Worm (Caenorhabditis elegans): ENCODE data around the gene R01E6.7.

The R01E6.7 gene

ce11 chrX:13527347-13528092 is 42.2 kb downstream of the R01E6.7 start, which contains the start of gene pab-2 (continued):
- TF ChIP-seq D1046.2 (GFP tag; IDR thresholded peaks at IDR 0.05) (0 out of 2 replicates have a peak, but pooled peaks have one; percentile 54), pqm-1 (tag; optimal IDR thresholded peaks at IDR 0.05) (peak; percentile 29), gei-8 (GFP tag; optimal IDR thresholded peaks at IDR 0.05) (peak; percentile 71), egl-27 (tag; optimal IDR thresholded peaks at IDR 0.05) (no peak), mxl-3 (GFP tag; optimal IDR thresholded peaks at IDR 0.05) (peak; percentile 97), php-3 (GFP tag; IDR thresholded peaks at IDR 0.05) (peak; percentile 85), dmd-6 (GFP tag; IDR thresholded peaks at IDR 0.05) (peak; percentile 91), lin-39 (tag; optimal IDR thresholded peaks at IDR 0.05) (no peak), aly-2 (tag; optimal IDR thresholded peaks at IDR 0.05) (no peak), cey-2 (tag; optimal IDR thresholded peaks at IDR 0.05; ENCODE audit: borderline replicate concordance, insufficient read depth) (peak; percentile 16), Y75B8A.6 (GFP tag; IDR thresholded peaks at IDR 0.05) (no peak), fkh-10 (GFP tag; optimal IDR thresholded peaks at IDR 0.05) (peak; percentile 27), nhr-41 (GFP tag; IDR thresholded peaks at IDR 0.05) (peak; percentile 77; the same call in 1 of the 2 replicates), dve-1 (tag; optimal IDR thresholded peaks at IDR 0.05; ENCODE audit: insufficient read depth) (peak; percentile 92), zip-2 (tag; optimal IDR thresholded peaks at IDR 0.05) (peak; percentile 92), egl-43 (GFP tag; IDR thresholded peaks at IDR 0.05) (peak; percentile 76), spr-3 (GFP tag; optimal IDR thresholded peaks at IDR 0.05) (no peak), T26A8.4 (GFP tag; IDR thresholded peaks at IDR 0.05) (peak; percentile 61; the same call in 1 of the 2 replicates), hlh-30 (tag; optimal IDR thresholded peaks at IDR 0.05; ENCODE audit: insufficient read depth) (peak; percentile 93), F37D6.2 (tag; optimal IDR thresholded peaks at IDR 0.05) (peak; percentile 47), daf-16 (GFP tag; optimal IDR thresholded peaks at IDR 0.05) (peak in 1 of 2 experiments; percentile 39), daf-16 (tag; optimal IDR thresholded peaks at IDR 0.05) (peak; percentile 83), dmd-9 (GFP tag; IDR thresholded peaks at IDR 0.05) (no peak), ceh-28 (tag; optimal IDR thresholded peaks at IDR 0.05) (no peak), nhr-77 (tag; optimal IDR thresholded peaks at IDR 0.05) (peak; percentile 54), hmg-1.1 (GFP tag; IDR thresholded peaks at IDR 0.05) (peak; percentile 90), nhr-10 (tag; optimal IDR thresholded peaks at IDR 0.05) (peak; percentile 38), arid-1 (GFP tag; conservative IDR thresholded peaks at IDR 0.05) (0 out of 2 replicates have a peak, but pooled peaks have one; percentile 42), T20F7.1 (GFP tag; optimal IDR thresholded peaks at IDR 0.05) (peak; percentile 46), saeg-2 (GFP tag; IDR thresholded peaks at IDR 0.05) (peak; percentile 89), madf-5 (GFP tag; IDR thresholded peaks at IDR 0.05) (no peak), skn-1 (tag; optimal IDR thresholded peaks at IDR 0.05) (no peak), jun-1 (tag; optimal IDR thresholded peaks at IDR 0.05) (no peak), aha-1 (tag) (peak; percentile 99), nhr-11 (tag; optimal IDR thresholded peaks at IDR 0.05) (peak; percentile 79), unc-62 (GFP tag; optimal IDR thresholded peaks at IDR 0.05 in 1 of 2) (peak in 1 of 2 experiments; percentile 90), unc-62 (tag; optimal IDR thresholded peaks at IDR 0.05) (no peak), nhr-25 (tag; optimal IDR thresholded peaks at IDR 0.05; ENCODE audit: borderline replicate concordance, insufficient read depth) (peak; percentile 51), lim-7 (GFP tag; IDR thresholded peaks at IDR 0.05) (0 out of 2 replicates have a peak, but pooled peaks have one; percentile 53), ceh-20 (GFP tag; IDR thresholded peaks at IDR 0.05) (peak; percentile 69; the same call in 1 of the 2 replicates), ctbp-1 (GFP tag; IDR thresholded peaks at IDR 0.05) (peak; percentile 68), nhr-42 (GFP tag; IDR thresholded peaks at IDR 0.05) (0 out of 2 replicates have a peak, but pooled peaks have one; percentile 34), nhr-102 (tag; optimal IDR thresholded peaks at IDR 0.05) (peak; percentile 92), dpl-1 (GFP tag; optimal IDR thresholded peaks at IDR 0.05) (peak; percentile 16), mdt-29 (GFP tag; IDR thresholded peaks at IDR 0.05) (no peak), spr-1 (tag; optimal IDR thresholded peaks at IDR 0.05) (peak; percentile 73), ztf-7 (tag; optimal IDR thresholded peaks at IDR 0.05) (peak; percentile 28), nhr-48 (tag; optimal IDR thresholded peaks at IDR 0.05) (peak; percentile 92)
